Worm (Caenorhabditis elegans) whole organism, early embryonic: ENCODE measurements around the gene rpia-1.

Experiments used
- B0310.2 ChIP-seq: sonication (generic microtip); optimal IDR thresholded peaks from 2 replicates; lab custom pipeline; 2016; ENCODE audit warnings: mild to moderate bottlenecking, missing genetic modification characterization, missing compliant biosample characterization
- F13C5.2 ChIP-seq: sonication (generic microtip); optimal IDR thresholded peaks from 2 replicates; lab custom pipeline; 2017; ENCODE audit warnings: mild to moderate bottlenecking, missing genetic modification characterization, inconsistent platforms, missing compliant biosample characterization
- ama-1 ChIP-seq: fragments of 150-350 bp; optimal IDR thresholded peaks from 2 replicates; lab custom pipeline; 2014
- ceh-13 ChIP-seq: fragments of 200-800 bp; sonication (Bioruptor generic); optimal IDR thresholded peaks from 2 replicates; lab custom pipeline; 2018; ENCODE audit warnings: mild to moderate bottlenecking, missing genetic modification characterization, missing compliant biosample characterization
- flt-1 ChIP-seq: fragments of 200-800 bp; sonication (Bioruptor generic); IDR thresholded peaks from 2 replicates; pipeline ENCODE4 v1.3.6; 2022; ENCODE audit warnings: missing genetic modification characterization, missing compliant biosample characterization
- hmbx-1 ChIP-seq: sonication (generic microtip); optimal IDR thresholded peaks from 2 replicates; lab custom pipeline; 2016; ENCODE audit warnings: mild to moderate bottlenecking, missing genetic modification characterization, missing compliant biosample characterization
- hmg-4 ChIP-seq: fragments of 200-800 bp; sonication (Bioruptor generic); optimal IDR thresholded peaks from 2 replicates; lab custom pipeline; 2018; ENCODE audit warnings: mild to moderate bottlenecking, missing genetic modification characterization, missing compliant biosample characterization
- hnd-1 ChIP-seq: sonication (generic microtip); optimal IDR thresholded peaks from 2 replicates; lab custom pipeline; 2016; ENCODE audit warnings: missing genetic modification characterization, missing compliant biosample characterization
- scrt-1 ChIP-seq: fragments of 200-800 bp; sonication (Bioruptor generic); IDR thresholded peaks from 2 replicates; pipeline ENCODE4 v1.3.6; 2022; ENCODE audit warnings: missing genetic modification characterization, missing compliant biosample characterization
- sea-1 ChIP-seq: fragments of 200-800 bp; sonication (Bioruptor generic); conservative IDR thresholded peaks from 2 replicates; pipeline ENCODE4 v1.3.6; 2022; ENCODE audit warnings: missing genetic modification characterization, missing compliant biosample characterization
- tbx-11 ChIP-seq: fragments of 200-800 bp; sonication (Bioruptor generic); IDR thresholded peaks from 2 replicates; pipeline ENCODE4 v1.3.6; 2022; ENCODE audit warnings: missing genetic modification characterization, missing compliant biosample characterization

ce11 chrIII:7161055-7161454 is 38.1 kb downstream of the rpia-1 start, which contains the start of gene rnp-7:
- TF ChIP-seq sea-1 (GFP tag; lab: Robert Waterston, UW) (no peak), ama-1 (lab: Kevin White, UChicago) (no peak), hmbx-1 (no peak), hnd-1 (tag; lab: Kevin White, UChicago) (no peak), ceh-13 (GFP tag; lab: Kevin White, UChicago) (no peak), tbx-11 (no peak), flt-1 (GFP tag; lab: Robert Waterston, UW) (no peak), scrt-1 (GFP tag; lab: Robert Waterston, UW) (no peak), hmg-4 (GFP tag; lab: Kevin White, UChicago) (no peak), B0310.2 (tag; lab: Kevin White, UChicago) (no peak), F13C5.2 (tag; lab: Kevin White, UChicago) (no peak)
